Fruit fly (Drosophila melanogaster) whole organism, wandering third instar larva: ENCODE results near the gene CG15580.

Experiments
- Myc ChIP-seq: fragments of >200 bp; optimal IDR thresholded peaks from 2 replicates; lab custom pipeline; 2017
- OdsH ChIP-seq: fragments of 200-800 bp; sonication (Bioruptor generic); optimal IDR thresholded peaks from 2 replicates; lab custom pipeline; 2016; ENCODE audit warnings: missing biosample characterization, mild to moderate bottlenecking, missing genetic modification characterization
- Rel ChIP-seq, 2 experiments: fragments of 200-800 bp; sonication (Bioruptor generic) in 1 of 2; optimal IDR thresholded peaks; 2 replicates in 1 of 2; 3 replicates in 1 of 2; lab custom pipeline; 2016 to 2019; ENCODE audit warnings: mild to moderate bottlenecking in 2 of 2, missing biosample characterization in 2 of 2, missing genetic modification characterization in 2 of 2, moderate library complexity in 1 of 2
- Vsx2 ChIP-seq: fragments of 200-300, 225-300 bp; sonication (Bioruptor generic); optimal IDR thresholded peaks from 2 replicates; lab custom pipeline; 2018; ENCODE audit warnings: missing biosample characterization, missing genetic modification characterization; ENCODE audit not compliant: partially characterized antibody
- foxo ChIP-seq, 2 experiments: fragments of 200-800 bp; sonication (Bioruptor generic); optimal IDR thresholded peaks; 2 replicates in 1 of 2; 3 replicates in 1 of 2; lab custom pipeline; 2016 to 2017; ENCODE audit warnings: missing biosample characterization in 2 of 2, missing genetic modification characterization in 2 of 2
- fru ChIP-seq: fragments of 200-800 bp; sonication (Bioruptor generic); optimal IDR thresholded peaks from 3 replicates; lab custom pipeline; 2016; ENCODE audit warnings: missing biosample characterization, mild to moderate bottlenecking, missing genetic modification characterization
- h ChIP-seq: fragments of 200-800 bp; sonication (Bioruptor generic); optimal IDR thresholded peaks from 3 replicates; lab custom pipeline; 2016; ENCODE audit warnings: missing biosample characterization, mild to moderate bottlenecking, missing genetic modification characterization
- jim ChIP-seq: fragments of 175-275, 200-325 bp; sonication (Bioruptor generic); optimal IDR thresholded peaks from 2 replicates; lab custom pipeline; 2016; ENCODE audit warnings: missing biosample characterization, mild to moderate bottlenecking, missing genetic modification characterization
- pan ChIP-seq: fragments of >200 bp; optimal IDR thresholded peaks from 2 replicates; lab custom pipeline; 2017
- psq ChIP-seq: fragments of 200-800 bp; sonication (Bioruptor generic); optimal IDR thresholded peaks from 3 replicates; lab custom pipeline; 2017; ENCODE audit warnings: missing biosample characterization, mild to moderate bottlenecking, missing genetic modification characterization, moderate library complexity

dm6 chr3R:6027138-6027537 is 30.2 kb downstream of the CG15580 start, which contains the start of gene CtsL3:
- TF ChIP-seq jim (GFP tag; lab: Kevin White, UChicago) (no peak), psq (GFP tag; lab: Kevin White, UChicago) (no peak), pan (lab: Kevin White, UChicago) (no peak), OdsH (GFP tag; lab: Kevin White, UChicago) (no peak), Myc (lab: Kevin White, UChicago) (no peak), h (GFP tag; lab: Kevin White, UChicago) (no peak), Vsx2 (GFP tag; lab: Kevin White, UChicago) (no peak), Rel (GFP tag; optimal IDR thresholded peaks at IDR 0.05; lab: Kevin White, UChicago) (no peak), Rel (tag; optimal IDR thresholded peaks at IDR 0.05; lab: Kevin White, UChicago) (no peak), fru (GFP tag; lab: Kevin White, UChicago) (no peak), foxo (GFP tag; optimal IDR thresholded peaks at IDR 0.05; lab: Kevin White, UChicago) (no peak)
